Worm (Caenorhabditis elegans): ENCODE data around the gene ire-1.

Gene ire-1

DNA sequence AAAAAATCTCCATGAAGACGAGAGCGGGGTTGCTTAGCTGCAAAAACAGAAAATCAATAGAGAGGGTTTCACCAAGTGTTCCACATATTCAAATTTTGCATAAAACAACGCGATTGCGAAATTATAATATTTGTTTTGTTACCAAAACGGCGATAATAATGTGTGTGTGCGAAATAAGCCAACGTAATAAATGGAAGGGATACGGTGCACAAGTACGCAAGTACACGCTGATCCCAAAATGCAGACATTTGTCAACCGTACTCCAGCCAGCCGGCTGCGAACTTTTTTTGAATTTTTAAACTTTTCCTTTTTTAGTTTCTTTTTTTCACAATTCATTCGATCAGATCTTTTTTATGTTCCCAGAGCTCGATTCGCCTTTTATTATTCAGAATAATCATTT is at the start of gene ire-1:
Gene ire-1, minus strand, starts transcription at position 44 of the 400 bp plus-strand sequence.
- TF ChIP-seq pha-4 (tag; optimal IDR thresholded peaks at IDR 0.05), result peak; percentile 67
- peak; percentile 47 for TF ChIP-seq nhr-237 (tag; optimal IDR thresholded peaks at IDR 0.05)
- TF ChIP-seq lsy-2 (tag; optimal IDR thresholded peaks at IDR 0.05), result peak; percentile 99
- peak; percentile 62 for TF ChIP-seq mep-1 (tag; optimal IDR thresholded peaks at IDR 0.05)
- peak; percentile 7 for TF ChIP-seq lin-13 (tag; optimal IDR thresholded peaks at IDR 0.05)
- TF ChIP-seq ztf-11 (tag; optimal IDR thresholded peaks at IDR 0.05), result no peak
- peak; percentile 10 for TF ChIP-seq hlh-1 (tag; optimal IDR thresholded peaks at IDR 0.05)
- TF ChIP-seq mab-5 (tag; optimal IDR thresholded peaks at IDR 0.05), result no peak
- TF ChIP-seq unc-120 (tag; optimal IDR thresholded peaks at IDR 0.05; ENCODE audit: poor library complexity, severe bottlenecking), result peak; percentile 3
- no peak for TF ChIP-seq nhr-76 (tag; optimal IDR thresholded peaks at IDR 0.05)
- no peak for TF ChIP-seq lin-32 (GFP tag; optimal IDR thresholded peaks at IDR 0.05)

DNA sequence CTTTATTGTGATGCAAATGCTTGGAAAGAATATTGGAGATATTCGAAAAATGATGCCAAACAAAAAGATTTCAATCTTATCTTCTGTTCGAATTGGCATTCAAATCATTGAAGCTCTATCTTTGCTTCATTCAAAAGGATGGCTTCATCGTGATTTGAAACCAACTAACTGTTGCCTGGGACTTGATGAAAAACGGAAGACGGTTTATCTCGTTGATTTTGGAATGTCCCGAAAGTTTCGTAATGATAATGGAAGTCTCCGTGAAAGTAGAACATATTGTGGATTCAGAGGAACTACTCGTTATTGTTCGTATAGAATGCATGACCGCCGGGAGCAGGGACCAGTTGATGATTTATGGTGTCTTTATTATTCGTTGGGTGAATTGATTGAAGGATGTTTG is 49.4 kb upstream of the ire-1 start:
- no peak for TF ChIP-seq tbx-8 (GFP tag; optimal IDR thresholded peaks at IDR 0.05)

DNA sequence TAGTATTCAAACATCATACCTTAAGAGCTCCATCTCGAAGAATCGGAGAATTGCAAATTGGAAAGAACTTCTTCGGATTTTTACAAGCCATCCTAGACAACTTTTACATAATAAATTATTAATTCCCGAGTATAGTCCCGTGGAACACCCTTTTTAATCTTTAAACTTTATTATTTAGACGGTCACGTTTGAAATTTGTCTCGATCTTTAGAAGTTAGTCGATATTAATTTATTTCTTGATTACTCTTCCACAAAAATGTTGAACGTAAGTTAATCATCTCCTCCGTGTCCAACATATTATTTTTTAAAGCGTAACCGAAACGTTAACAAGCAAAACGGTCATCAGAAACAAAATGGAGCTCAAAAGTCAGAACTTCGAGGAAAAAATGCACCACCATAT is 48.7 kb upstream of the ire-1 start, which contains the start of the genes decr-1.3 and T05C12.1:
Gene decr-1.3, minus strand, starts transcription at position 101 of the 400 bp plus-strand sequence.
Gene T05C12.1, plus strand, starts transcription at position 232 of the 400 bp plus-strand sequence.
- TF ChIP-seq nhr-28 (tag; optimal IDR thresholded peaks at IDR 0.05) (no peak), lin-32 (GFP tag; optimal IDR thresholded peaks at IDR 0.05) (no peak), nhr-2 (tag; optimal IDR thresholded peaks at IDR 0.05) (no peak), unc-120 (tag; optimal IDR thresholded peaks at IDR 0.05; ENCODE audit: poor library complexity, severe bottlenecking) (no peak), nhr-237 (tag; optimal IDR thresholded peaks at IDR 0.05) (no peak), mab-5 (tag; optimal IDR thresholded peaks at IDR 0.05) (no peak), elt-1 (tag; optimal IDR thresholded peaks at IDR 0.05; ENCODE audit: borderline replicate concordance, insufficient read depth) (no peak), unc-62 (GFP tag; optimal IDR thresholded peaks at IDR 0.05) (no peak), bed-3 (GFP tag; optimal IDR thresholded peaks at IDR 0.05) (no peak)

DNA sequence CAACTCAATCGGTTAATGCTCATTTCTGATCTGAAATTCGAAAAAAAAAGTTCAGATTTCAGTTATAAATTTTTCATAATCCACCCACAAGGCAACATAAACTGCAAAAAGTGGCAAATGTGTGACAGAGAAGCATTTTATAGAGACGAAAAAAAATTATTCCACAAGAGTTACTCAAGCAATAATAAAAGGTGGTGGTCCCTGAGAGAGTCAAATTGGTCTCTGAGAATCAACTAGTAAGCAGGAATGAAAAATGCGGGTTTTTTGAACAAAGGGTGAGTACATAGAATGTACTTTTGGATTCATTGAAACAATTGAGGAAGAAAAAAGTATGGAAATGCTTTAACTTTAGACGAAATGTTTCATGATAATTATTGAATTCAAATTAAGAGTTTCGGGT is 45.7 kb upstream of the ire-1 start, which contains the start of gene T05C12.11:
Gene T05C12.11, minus strand, starts transcription at position 101 of the 400 bp plus-strand sequence.
- TF ChIP-seq ceh-83 (GFP tag; optimal IDR thresholded peaks at IDR 0.05) (no peak), nhr-12 (tag; optimal IDR thresholded peaks at IDR 0.05) (no peak), snpc-4 (tag; optimal IDR thresholded peaks at IDR 0.05) (no peak), nhr-2 (tag; optimal IDR thresholded peaks at IDR 0.05) (no peak), nhr-76 (tag; optimal IDR thresholded peaks at IDR 0.05) (no peak), unc-120 (tag; optimal IDR thresholded peaks at IDR 0.05; ENCODE audit: poor library complexity, severe bottlenecking) (no peak), lin-13 (tag; optimal IDR thresholded peaks at IDR 0.05) (no peak), ces-1 (GFP tag; optimal IDR thresholded peaks at IDR 0.05) (no peak), flh-1 (GFP tag; optimal IDR thresholded peaks at IDR 0.05) (no peak), ceh-43 (GFP tag; optimal IDR thresholded peaks at IDR 0.05) (no peak), nhr-28 (tag; optimal IDR thresholded peaks at IDR 0.05) (no peak), cnd-1 (tag; optimal IDR thresholded peaks at IDR 0.05) (no peak), mep-1 (tag; optimal IDR thresholded peaks at IDR 0.05) (no peak), elt-3 (tag; optimal IDR thresholded peaks at IDR 0.05) (no peak), sptf-1 (tag; optimal IDR thresholded peaks at IDR 0.05) (no peak), zip-8 (tag; optimal IDR thresholded peaks at IDR 0.05) (no peak), pha-4 (tag; optimal IDR thresholded peaks at IDR 0.05) (no peak), sem-2 (GFP tag; optimal IDR thresholded peaks at IDR 0.05) (no peak), unc-39 (tag; optimal IDR thresholded peaks at IDR 0.05) (no peak)

DNA sequence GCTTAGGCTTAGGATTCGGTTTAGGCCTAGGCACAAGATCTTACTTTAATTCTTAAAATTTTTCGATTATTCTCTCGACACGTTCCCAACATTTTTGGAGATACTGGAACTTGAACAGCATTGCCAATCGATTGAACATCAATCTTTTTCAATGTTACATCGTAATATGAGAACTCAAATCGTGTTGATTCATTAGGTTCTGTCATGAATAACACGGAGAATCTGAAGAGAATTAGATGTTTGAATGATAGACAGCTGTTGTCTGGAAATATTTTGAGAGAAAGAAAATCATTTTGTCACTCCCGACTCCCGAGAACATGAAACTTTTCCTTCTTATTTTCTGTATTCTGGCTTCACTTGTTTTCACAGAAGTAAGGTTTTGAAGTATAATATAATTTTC is 44.6 kb upstream of the ire-1 start, which contains the start of gene T05C12.15:
Gene T05C12.15, plus strand, starts transcription at position 301 of the 400 bp plus-strand sequence.
- no peak for TF ChIP-seq sptf-1 (tag; optimal IDR thresholded peaks at IDR 0.05)
- TF ChIP-seq nhr-2 (tag; optimal IDR thresholded peaks at IDR 0.05), result no peak
- no peak for TF ChIP-seq nhr-237 (tag; optimal IDR thresholded peaks at IDR 0.05)
- no peak for TF ChIP-seq ham-2 (GFP tag; optimal IDR thresholded peaks at IDR 0.05)
- no peak for TF ChIP-seq flh-1 (GFP tag; optimal IDR thresholded peaks at IDR 0.05)
- TF ChIP-seq unc-120 (tag; optimal IDR thresholded peaks at IDR 0.05; ENCODE audit: poor library complexity, severe bottlenecking), result no peak
- TF ChIP-seq sem-2 (GFP tag; optimal IDR thresholded peaks at IDR 0.05), result no peak
- TF ChIP-seq lin-13 (tag; optimal IDR thresholded peaks at IDR 0.05), result no peak
- no peak for TF ChIP-seq cnd-1 (tag; optimal IDR thresholded peaks at IDR 0.05)
- no peak for TF ChIP-seq blmp-1 (tag; optimal IDR thresholded peaks at IDR 0.05)
- TF ChIP-seq ceh-43 (GFP tag; optimal IDR thresholded peaks at IDR 0.05), result no peak
- TF ChIP-seq zip-8 (tag; optimal IDR thresholded peaks at IDR 0.05), result no peak
- TF ChIP-seq tbx-8 (GFP tag; optimal IDR thresholded peaks at IDR 0.05), result no peak
- no peak for TF ChIP-seq pha-4 (tag; optimal IDR thresholded peaks at IDR 0.05)
- no peak for TF ChIP-seq lsy-2 (tag; optimal IDR thresholded peaks at IDR 0.05)
- no peak for TF ChIP-seq snpc-4 (tag; optimal IDR thresholded peaks at IDR 0.05)
- no peak for TF ChIP-seq mep-1 (tag; optimal IDR thresholded peaks at IDR 0.05)
- no peak for TF ChIP-seq mls-2 (tag; optimal IDR thresholded peaks at IDR 0.05)
- no peak for TF ChIP-seq elt-3 (tag; optimal IDR thresholded peaks at IDR 0.05)
- TF ChIP-seq unc-62 (GFP tag; optimal IDR thresholded peaks at IDR 0.05), result no peak
